Fruit fly (Drosophila melanogaster) whole organism, wandering third instar larva: ENCODE data around the gene CG14109.

ENCODE experiments used
- Abd-B ChIP-seq: fragments of >200 bp; optimal IDR thresholded peaks from 2 replicates; lab custom pipeline; 2017; ENCODE audit warnings: missing biosample characterization, missing genetic modification characterization
- CrebA ChIP-seq: fragments of 200-800 bp; sonication (Bioruptor generic); optimal IDR thresholded peaks from 2 replicates; lab custom pipeline; 2016; ENCODE audit warnings: missing biosample characterization, mild to moderate bottlenecking, missing genetic modification characterization, borderline replicate concordance
- Myc ChIP-seq: fragments of >200 bp; optimal IDR thresholded peaks from 2 replicates; lab custom pipeline; 2017
- br ChIP-seq: fragments of 200-800 bp; sonication (Bioruptor generic); optimal IDR thresholded peaks from 2 replicates; lab custom pipeline; 2016; ENCODE audit warnings: missing biosample characterization, missing genetic modification characterization
- h ChIP-seq: fragments of 200-800 bp; sonication (Bioruptor generic); optimal IDR thresholded peaks from 3 replicates; lab custom pipeline; 2016; ENCODE audit warnings: missing biosample characterization, mild to moderate bottlenecking, missing genetic modification characterization
- rgr ChIP-seq: fragments of 200-800 bp; sonication (Bioruptor generic); optimal IDR thresholded peaks from 3 replicates; lab custom pipeline; 2016; ENCODE audit warnings: missing biosample characterization, mild to moderate bottlenecking, missing genetic modification characterization
- usp ChIP-seq: fragments of >200 bp; optimal IDR thresholded peaks from 2 replicates; lab custom pipeline; 2017; ENCODE audit warnings: missing biosample characterization, missing genetic modification characterization
- woc ChIP-seq: sonication (Bioruptor generic); optimal IDR thresholded peaks from 2 replicates; lab custom pipeline; 2016; ENCODE audit warnings: missing biosample characterization, mild to moderate bottlenecking, missing genetic modification characterization

DNA sequence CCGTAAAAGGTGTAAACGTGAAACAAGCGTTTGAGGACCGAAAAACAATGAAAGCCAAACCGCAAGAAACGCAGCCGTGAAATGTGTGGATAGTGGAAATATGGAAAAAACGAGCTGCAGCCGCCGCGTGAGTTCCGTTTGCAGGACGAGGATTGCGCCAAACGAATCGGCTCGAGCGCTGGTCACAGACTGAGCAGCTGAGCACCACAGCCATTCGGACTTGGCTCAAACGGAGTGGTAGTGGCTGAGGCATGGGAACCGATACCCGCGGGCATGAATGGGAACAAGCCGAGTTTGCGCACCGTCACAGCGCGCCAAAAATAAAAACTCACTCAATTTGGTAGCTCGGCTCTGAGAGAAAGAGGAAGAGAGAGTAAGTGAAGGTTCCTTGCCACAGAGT, 33.9 kb downstream of the CG14109 start, which contains the start of gene CG10089:
- TF ChIP-seq h (GFP tag; lab: Kevin White, UChicago) (no peak), usp (GFP tag; lab: Kevin White, UChicago) (no peak), Myc (no peak), Abd-B (GFP tag; lab: Kevin White, UChicago) (no peak), rgr (no peak), br (GFP tag; lab: Kevin White, UChicago) (no peak), CrebA (GFP tag; lab: Kevin White, UChicago) (no peak), woc (GFP tag; lab: Kevin White, UChicago) (no peak)
